Fruit fly (Drosophila melanogaster): Measurements from ENCODE around the gene CG6834.

- no peak for TF ChIP-seq CG1603 (tag; optimal IDR thresholded peaks at IDR 0.05)
- no peak for TF ChIP-seq tap (tag; optimal IDR thresholded peaks at IDR 0.05)
- TF ChIP-seq Atf6 (GFP tag; IDR thresholded peaks at IDR 0.05) = no peak
- TF ChIP-seq CG33213 (GFP tag; optimal IDR thresholded peaks at IDR 0.05) = no peak
- no peak for TF ChIP-seq lilli (GFP tag; optimal IDR thresholded peaks at IDR 0.05)
These were observed 2.0 kb upstream of the CG6834 start, which contains the start of gene CG6908 for dm6 chr3R:11689900-11690299.
